Fruit fly (Drosophila melanogaster): Measurements from ENCODE around the gene CG42393.

The CG42393 gene

dm6 chr3L:18086754-18087685 lies 44.5 kb downstream of the CG42393 start, which contains the start of gene CG34253:
Gene CG34253, minus strand, starts transcription at chr3L:18087320.
- peak; percentile 76 for TF ChIP-seq svp (GFP tag)
- TF ChIP-seq vri (GFP tag; optimal IDR thresholded peaks at IDR 0.05) = peak; percentile 40
- peak; percentile 15 for TF ChIP-seq CG6808 (GFP tag; optimal IDR thresholded peaks at IDR 0.05)
- no peak for TF ChIP-seq topi (GFP tag; optimal IDR thresholded peaks at IDR 0.05)
- TF ChIP-seq CG9139 (GFP tag; optimal IDR thresholded peaks at IDR 0.05) = no peak
- TF ChIP-seq Blimp-1 (GFP tag; optimal IDR thresholded peaks at IDR 0.05) = no peak
- TF ChIP-seq Eip78C (GFP tag) = peak; percentile 48
- TF ChIP-seq ss (GFP tag; optimal IDR thresholded peaks at IDR 0.05) = peak; percentile 8 to 25
- TF ChIP-seq pdm3 (GFP tag; optimal IDR thresholded peaks at IDR 0.05) = peak; percentile 13
- peak; percentile 2 for TF ChIP-seq Met (GFP tag; optimal IDR thresholded peaks at IDR 0.05)
- peak; percentile 7 for TF ChIP-seq Sox14 (GFP tag; optimal IDR thresholded peaks at IDR 0.05)
- peak; percentile 24 for TF ChIP-seq CG6276 (GFP tag; optimal IDR thresholded peaks at IDR 0.05)

dm6 chr3L:18088027-18088426 lies 45.5 kb downstream of the CG42393 start:
- TF ChIP-seq fkh (GFP tag; optimal IDR thresholded peaks at IDR 0.05) = peak; percentile 67
- TF ChIP-seq dac (GFP tag; optimal IDR thresholded peaks at IDR 0.05) = no peak
- TF ChIP-seq Eip78C (GFP tag) = peak; percentile 39
- TF ChIP-seq Sox14 (GFP tag; optimal IDR thresholded peaks at IDR 0.05) = peak; percentile 51

All from whole organism, prepupa.